Worm (Caenorhabditis elegans): ENCODE data around the gene Y73F4A.3.

DNA sequence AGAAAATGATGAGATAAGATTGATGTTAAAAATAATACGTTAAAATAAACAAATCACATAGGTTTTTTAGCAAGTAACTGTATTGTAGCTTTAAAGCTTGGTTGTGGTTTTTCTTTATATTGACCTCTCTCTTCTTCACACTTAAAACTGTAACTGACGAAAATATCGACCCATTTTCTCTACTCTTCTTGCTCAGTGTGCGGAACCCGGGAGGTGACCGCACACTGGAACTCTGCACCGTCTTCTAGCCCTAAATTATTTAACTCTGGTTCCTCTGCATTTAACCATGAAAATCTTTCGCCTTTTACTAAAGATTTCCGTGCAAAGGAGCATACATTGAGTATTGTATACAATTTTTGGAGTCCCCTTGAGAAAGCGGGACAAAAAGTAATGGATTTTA is 45.8 kb downstream of the Y73F4A.3 start:
- TF ChIP-seq tbx-2 (tag; optimal IDR thresholded peaks at IDR 0.05) (no peak), lin-15B (tag; optimal IDR thresholded peaks at IDR 0.05) (no peak), ceh-82 (tag; optimal IDR thresholded peaks at IDR 0.05) (no peak), zag-1 (tag; optimal IDR thresholded peaks at IDR 0.05) (no peak), snpc-4 (tag; optimal IDR thresholded peaks at IDR 0.05) (no peak), R02D3.7 (tag; optimal IDR thresholded peaks at IDR 0.05) (no peak), nhr-237 (tag; optimal IDR thresholded peaks at IDR 0.05) (no peak), ztf-11 (tag; optimal IDR thresholded peaks at IDR 0.05) (no peak)
